Worm (Caenorhabditis elegans) whole organism, L1 larva: Measurements from ENCODE around the gene C54E4.1.

Experiments used
- nhr-237 ChIP-seq: fragments of 150-350 bp; optimal IDR thresholded peaks from 2 replicates; lab custom pipeline; 2014; ENCODE audit warnings: missing biosample characterization, missing genetic modification characterization
- unc-130 ChIP-seq: fragments of 150-350 bp; optimal IDR thresholded peaks from 2 replicates; lab custom pipeline; 2017; ENCODE audit warnings: missing biosample characterization, missing genetic modification characterization, inconsistent platforms

- TF ChIP-seq nhr-237 (tag; lab: Kevin White, UChicago) (no peak), unc-130 (tag; lab: Kevin White, UChicago) (no peak)
Measured at ce11 chrIV:2193558-2193957, 18.2 kb downstream of the C54E4.1 start.
